Fruit fly (Drosophila melanogaster): ENCODE measurements around the gene Poxm.
A peak's percentile ranks its signal among the peaks of the same experiment; 100 is the strongest.

The Poxm gene

dm6 chr3R:8356626-8357290, 23.2 kb upstream of the Poxm start, which contains the start of gene stck (continued):
- TF ChIP-seq CG4854 (GFP tag; optimal IDR thresholded peaks at IDR 0.05), result no peak
- TF ChIP-seq hth (optimal IDR thresholded peaks at IDR 0.05), result no peak
- no peak for TF ChIP-seq Asciz (GFP tag; optimal IDR thresholded peaks at IDR 0.05)
- TF ChIP-seq Side (GFP tag; optimal IDR thresholded peaks at IDR 0.05), result no peak
- no peak for TF ChIP-seq ac (GFP tag; optimal IDR thresholded peaks at IDR 0.05)
- no peak for TF ChIP-seq HmgD (GFP tag; optimal IDR thresholded peaks at IDR 0.05)
- no peak for TF ChIP-seq CkIIα-i1 (GFP tag; IDR thresholded peaks at IDR 0.05)
- no peak for TF ChIP-seq Hr3 (GFP tag; optimal IDR thresholded peaks at IDR 0.05)
- no peak for TF ChIP-seq E2f1 (GFP tag; IDR thresholded peaks at IDR 0.05)
- TF ChIP-seq HLHmδ (GFP tag; optimal IDR thresholded peaks at IDR 0.05), result no peak
- no peak for TF ChIP-seq Bdp1 (GFP tag; optimal IDR thresholded peaks at IDR 0.05)
- TF ChIP-seq zfh1 (GFP tag; IDR thresholded peaks at IDR 0.05), result no peak
- no peak for TF ChIP-seq jing (GFP tag; optimal IDR thresholded peaks at IDR 0.05)
- no peak for TF ChIP-seq CG43689 (GFP tag; IDR thresholded peaks at IDR 0.05)
- TF ChIP-seq org-1 (GFP tag; optimal IDR thresholded peaks at IDR 0.05), result no peak
- TF ChIP-seq schlank (tag; optimal IDR thresholded peaks at IDR 0.05), result peak; percentile 25
- TF ChIP-seq CG15601 (tag; optimal IDR thresholded peaks at IDR 0.05), result peak; percentile 30
- TF ChIP-seq CG11696 (GFP tag; IDR thresholded peaks at IDR 0.05), result no peak
- no peak for TF ChIP-seq psq (GFP tag; optimal IDR thresholded peaks at IDR 0.05)
- TF ChIP-seq btn (GFP tag; optimal IDR thresholded peaks at IDR 0.05), result no peak
- TF ChIP-seq Dek (tag; optimal IDR thresholded peaks at IDR 0.05), result no peak
- no peak for TF ChIP-seq oc (tag; optimal IDR thresholded peaks at IDR 0.05)
- TF ChIP-seq CG7357 (GFP tag; IDR thresholded peaks at IDR 0.05), result no peak
- TF ChIP-seq CG10267 (tag; optimal IDR thresholded peaks at IDR 0.05), result peak; percentile 14
- TF ChIP-seq Mes4 (GFP tag; optimal IDR thresholded peaks at IDR 0.05), result no peak
- TF ChIP-seq Rx (GFP tag; IDR thresholded peaks at IDR 0.05), result no peak
- no peak for TF ChIP-seq CG9437 (GFP tag; optimal IDR thresholded peaks at IDR 0.05)
- TF ChIP-seq Taf1 (GFP tag; IDR thresholded peaks at IDR 0.05), result no peak
- no peak for TF ChIP-seq kni (GFP tag; optimal IDR thresholded peaks at IDR 0.05)
- TF ChIP-seq CG5245 (GFP tag; optimal IDR thresholded peaks at IDR 0.05), result no peak
- no peak for TF ChIP-seq toy (GFP tag; IDR thresholded peaks at IDR 0.05)
- peak; percentile 71; the same call in 1 of the 2 replicates for TF ChIP-seq CG13287 (GFP tag; IDR thresholded peaks at IDR 0.05; ENCODE audit: partially characterized antibody)
- no peak for TF ChIP-seq ab (GFP tag; optimal IDR thresholded peaks at IDR 0.05)
- no peak for TF ChIP-seq Hmx (GFP tag; optimal IDR thresholded peaks at IDR 0.05)
- TF ChIP-seq tna (GFP tag; IDR thresholded peaks at IDR 0.05; ENCODE audit: partially characterized antibody), result peak; percentile 70
- no peak for TF ChIP-seq chif (GFP tag; optimal IDR thresholded peaks at IDR 0.05)
- TF ChIP-seq dati (GFP tag; IDR thresholded peaks at IDR 0.05), result no peak
- TF ChIP-seq CG12104 (GFP tag; optimal IDR thresholded peaks at IDR 0.05), result no peak
- TF ChIP-seq CG30431 (GFP tag; optimal IDR thresholded peaks at IDR 0.05), result no peak
- TF ChIP-seq CG14050 (GFP tag; IDR thresholded peaks at IDR 0.05), result no peak
- TF ChIP-seq fu2 (GFP tag; optimal IDR thresholded peaks at IDR 0.05), result peak; percentile 26
- peak; percentile 62 for TF ChIP-seq lab (GFP tag; optimal IDR thresholded peaks at IDR 0.05)
- TF ChIP-seq HLH3B (GFP tag; IDR thresholded peaks at IDR 0.05), result no peak
- TF ChIP-seq CG7271 (tag; optimal IDR thresholded peaks at IDR 0.05), result no peak
- TF ChIP-seq h (optimal IDR thresholded peaks at IDR 0.05), result no peak
- TF ChIP-seq YL-1 (GFP tag; optimal IDR thresholded peaks at IDR 0.05), result peak; percentile 68
- no peak for TF ChIP-seq Xrp1 (GFP tag; IDR thresholded peaks at IDR 0.05)
- no peak for TF ChIP-seq CG3726 (GFP tag; IDR thresholded peaks at IDR 0.05)
- TF ChIP-seq CG4360 (GFP tag; IDR thresholded peaks at IDR 0.05), result peak; percentile 59; the same call in 1 of the 2 replicates
- 0 out of 4 replicates have a peak, but pooled peaks have one; percentile 12 for TF ChIP-seq chinmo (GFP tag; IDR thresholded peaks at IDR 0.05; ENCODE audit: partially characterized antibody)
- no peak for TF ChIP-seq mld (GFP tag; IDR thresholded peaks at IDR 0.05; ENCODE audit: partially characterized antibody)
- TF ChIP-seq Sin3A (optimal IDR thresholded peaks at IDR 0.05), result peak; percentile 83
